Worm (Caenorhabditis elegans) whole organism, early embryonic: ENCODE results near the gene gcy-7.

Source experiments
- B0310.2 ChIP-seq: sonication (generic microtip); optimal IDR thresholded peaks from 2 replicates; lab custom pipeline; 2016; ENCODE audit warnings: mild to moderate bottlenecking, missing genetic modification characterization, missing compliant biosample characterization
- ama-1 ChIP-seq: fragments of 150-350 bp; optimal IDR thresholded peaks from 2 replicates; lab custom pipeline; 2014
- ets-7 ChIP-seq: sonication (generic microtip); optimal IDR thresholded peaks from 2 replicates; lab custom pipeline; 2016; ENCODE audit warnings: missing genotype, missing genetic modification characterization, missing compliant biosample characterization
- flt-1 ChIP-seq: fragments of 200-800 bp; sonication (Bioruptor generic); IDR thresholded peaks from 2 replicates; pipeline ENCODE4 v1.3.6; 2022; ENCODE audit warnings: missing genetic modification characterization, missing compliant biosample characterization
- hmbx-1 ChIP-seq: sonication (generic microtip); optimal IDR thresholded peaks from 2 replicates; lab custom pipeline; 2016; ENCODE audit warnings: mild to moderate bottlenecking, missing genetic modification characterization, missing compliant biosample characterization
- scrt-1 ChIP-seq: fragments of 200-800 bp; sonication (Bioruptor generic); IDR thresholded peaks from 2 replicates; pipeline ENCODE4 v1.3.6; 2022; ENCODE audit warnings: missing genetic modification characterization, missing compliant biosample characterization
- sea-1 ChIP-seq: fragments of 200-800 bp; sonication (Bioruptor generic); conservative IDR thresholded peaks from 2 replicates; pipeline ENCODE4 v1.3.6; 2022; ENCODE audit warnings: missing genetic modification characterization, missing compliant biosample characterization

DNA sequence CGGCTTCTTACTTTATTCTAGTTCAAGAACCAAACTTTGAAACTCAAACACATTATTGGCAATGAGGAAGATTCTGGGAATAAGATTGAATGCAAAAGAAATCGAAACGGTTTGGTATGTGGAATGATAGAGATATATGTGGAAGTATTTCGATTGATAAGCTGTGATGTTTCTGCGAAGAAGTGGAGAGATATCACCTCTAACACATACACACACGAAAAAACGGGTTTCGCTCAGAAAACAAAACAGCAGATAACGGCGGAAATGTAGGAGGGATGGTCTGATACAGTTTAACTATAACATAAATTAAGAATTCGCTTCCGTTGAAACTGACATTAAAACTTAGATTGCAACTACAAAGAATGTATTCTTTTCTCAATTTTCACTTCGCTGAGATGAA, 14.1 kb downstream of the gcy-7 start:
- TF ChIP-seq ets-7 (tag; lab: Kevin White, UChicago) (no peak), ama-1 (no peak), B0310.2 (tag; lab: Kevin White, UChicago) (no peak), sea-1 (GFP tag; lab: Robert Waterston, UW) (no peak), scrt-1 (GFP tag; lab: Robert Waterston, UW) (no peak), hmbx-1 (tag; lab: Kevin White, UChicago) (no peak), flt-1 (no peak)
